Worm (Caenorhabditis elegans): ENCODE data around the gene soc-1.

Gene soc-1

ce11 chrV:4667062-4667461 lies 24.3 kb downstream of the soc-1 start:
- no peak for TF ChIP-seq unc-55 (GFP tag; optimal IDR thresholded peaks at IDR 0.05)
- TF ChIP-seq mab-5 (tag; optimal IDR thresholded peaks at IDR 0.05) = no peak
- no peak for TF ChIP-seq elt-1 (tag; optimal IDR thresholded peaks at IDR 0.05)
- TF ChIP-seq nhr-6 (tag; optimal IDR thresholded peaks at IDR 0.05) = no peak
- TF ChIP-seq aly-2 (tag; optimal IDR thresholded peaks at IDR 0.05) = no peak
- no peak for TF ChIP-seq ztf-11 (tag; optimal IDR thresholded peaks at IDR 0.05)
- TF ChIP-seq nhr-12 (tag; optimal IDR thresholded peaks at IDR 0.05) = no peak
- no peak for TF ChIP-seq nhr-10 (tag; optimal IDR thresholded peaks at IDR 0.05)
- TF ChIP-seq elt-3 (tag; optimal IDR thresholded peaks at IDR 0.05) = no peak
- no peak for TF ChIP-seq nhr-25 (tag; optimal IDR thresholded peaks at IDR 0.05)
- no peak for TF ChIP-seq ceh-82 (tag; optimal IDR thresholded peaks at IDR 0.05)

ce11 chrV:4668636-4669035 lies 25.9 kb downstream of the soc-1 start, which contains the start of gene srx-77:
Gene srx-77 (minus strand): TSS chrV:4668736.
- TF ChIP-seq mdl-1 (tag; optimal IDR thresholded peaks at IDR 0.05) = no peak
- TF ChIP-seq ZK546.5 (tag; optimal IDR thresholded peaks at IDR 0.05) = no peak
- TF ChIP-seq elt-3 (tag; optimal IDR thresholded peaks at IDR 0.05) = no peak
- no peak for TF ChIP-seq egl-27 (tag; optimal IDR thresholded peaks at IDR 0.05)
- no peak for TF ChIP-seq sma-9 (GFP tag; optimal IDR thresholded peaks at IDR 0.05)
- TF ChIP-seq sma-9 (tag; optimal IDR thresholded peaks at IDR 0.05) = no peak
- no peak for TF ChIP-seq nhr-6 (tag; optimal IDR thresholded peaks at IDR 0.05)
- TF ChIP-seq F13H6.1 (tag; optimal IDR thresholded peaks at IDR 0.05) = no peak
- no peak for TF ChIP-seq elt-1 (tag; optimal IDR thresholded peaks at IDR 0.05)
- no peak for TF ChIP-seq nhr-21 (tag; optimal IDR thresholded peaks at IDR 0.05)
- no peak for TF ChIP-seq lsy-2 (tag; optimal IDR thresholded peaks at IDR 0.05)
- no peak for TF ChIP-seq nhr-129 (tag; optimal IDR thresholded peaks at IDR 0.05)
- no peak for TF ChIP-seq ama-1 (optimal IDR thresholded peaks at IDR 0.05)
- no peak for TF ChIP-seq lin-11 (tag; optimal IDR thresholded peaks at IDR 0.05)

ce11 chrV:4672487-4672886 lies 29.7 kb downstream of the soc-1 start, which contains the start of gene K03B4.9:
Gene K03B4.9 (minus strand): TSS chrV:4672587.
- TF ChIP-seq Y55F3AM.14 (GFP tag; optimal IDR thresholded peaks at IDR 0.05) (no peak), crh-2 (tag; optimal IDR thresholded peaks at IDR 0.05) (no peak), ceh-82 (tag; optimal IDR thresholded peaks at IDR 0.05) (no peak), sma-9 (GFP tag; optimal IDR thresholded peaks at IDR 0.05) (no peak), sma-9 (tag; optimal IDR thresholded peaks at IDR 0.05) (no peak), unc-55 (GFP tag; optimal IDR thresholded peaks at IDR 0.05) (no peak), skn-1 (tag; optimal IDR thresholded peaks at IDR 0.05) (no peak)

ce11 chrV:4674506-4674905 lies 31.8 kb downstream of the soc-1 start, which contains the start of gene K03B4.8:
Gene K03B4.8 (minus strand): TSS chrV:4674606.
- TF ChIP-seq skn-1 (tag; optimal IDR thresholded peaks at IDR 0.05) (no peak), ztf-1 (GFP tag; conservative IDR thresholded peaks at IDR 0.05) (no peak), lin-11 (tag; optimal IDR thresholded peaks at IDR 0.05) (no peak), nhr-12 (tag; optimal IDR thresholded peaks at IDR 0.05) (no peak), ZK546.5 (tag; optimal IDR thresholded peaks at IDR 0.05) (no peak), nhr-77 (tag; optimal IDR thresholded peaks at IDR 0.05) (no peak), sma-3 (GFP tag; optimal IDR thresholded peaks at IDR 0.05) (no peak), nhr-237 (tag; optimal IDR thresholded peaks at IDR 0.05) (no peak), ceh-16 (tag; optimal IDR thresholded peaks at IDR 0.05) (no peak), ceh-82 (tag; optimal IDR thresholded peaks at IDR 0.05) (no peak), crh-2 (tag; optimal IDR thresholded peaks at IDR 0.05) (no peak), gmeb-1 (tag; optimal IDR thresholded peaks at IDR 0.05) (no peak), dmd-4 (tag; optimal IDR thresholded peaks at IDR 0.05) (no peak), sem-4 (tag; optimal IDR thresholded peaks at IDR 0.05) (no peak), R02D3.7 (tag; optimal IDR thresholded peaks at IDR 0.05) (no peak), unc-55 (GFP tag; optimal IDR thresholded peaks at IDR 0.05) (no peak), mbf-1 (tag; optimal IDR thresholded peaks at IDR 0.05) (no peak)

ce11 chrV:4676092-4676491 lies 33.3 kb downstream of the soc-1 start, which contains the start of gene K03B4.6:
Gene K03B4.6 (minus strand): TSS chrV:4676192.
- TF ChIP-seq nhr-12 (tag; optimal IDR thresholded peaks at IDR 0.05) = no peak
- no peak for TF ChIP-seq egl-27 (tag; optimal IDR thresholded peaks at IDR 0.05)
- TF ChIP-seq sem-4 (tag; optimal IDR thresholded peaks at IDR 0.05) = no peak
- TF ChIP-seq nhr-11 (tag; optimal IDR thresholded peaks at IDR 0.05) = no peak
- no peak for TF ChIP-seq ZK546.5 (tag; optimal IDR thresholded peaks at IDR 0.05)
- no peak for TF ChIP-seq lin-13 (GFP tag; optimal IDR thresholded peaks at IDR 0.05)
- no peak for TF ChIP-seq nhr-6 (tag; optimal IDR thresholded peaks at IDR 0.05)
- no peak for TF ChIP-seq dmd-4 (tag; optimal IDR thresholded peaks at IDR 0.05)
- TF ChIP-seq zag-1 (tag; optimal IDR thresholded peaks at IDR 0.05) = no peak
- TF ChIP-seq nhr-25 (tag; optimal IDR thresholded peaks at IDR 0.05) = no peak
- no peak for TF ChIP-seq nhr-10 (tag; optimal IDR thresholded peaks at IDR 0.05)
- no peak for TF ChIP-seq crh-2 (tag; optimal IDR thresholded peaks at IDR 0.05)
- TF ChIP-seq ztf-1 (GFP tag; conservative IDR thresholded peaks at IDR 0.05) = no peak
- TF ChIP-seq lin-11 (tag; optimal IDR thresholded peaks at IDR 0.05) = no peak
- TF ChIP-seq ztf-4 (tag; optimal IDR thresholded peaks at IDR 0.05) = no peak
- no peak for TF ChIP-seq sma-9 (GFP tag; optimal IDR thresholded peaks at IDR 0.05)
- no peak for TF ChIP-seq sma-9 (tag; optimal IDR thresholded peaks at IDR 0.05)
- no peak for TF ChIP-seq mab-5 (tag; optimal IDR thresholded peaks at IDR 0.05)
- TF ChIP-seq ama-1 (optimal IDR thresholded peaks at IDR 0.05) = no peak
- no peak for TF ChIP-seq ceh-82 (tag; optimal IDR thresholded peaks at IDR 0.05)
- TF ChIP-seq R02D3.7 (tag; optimal IDR thresholded peaks at IDR 0.05) = no peak
